Fruit fly (Drosophila melanogaster): ENCODE data around the gene CG3407.

CG3407 gene

dm6 chr2L:3804641-3805273, 8.5 kb downstream of the CG3407 start (continued):
- TF ChIP-seq pfk (GFP tag; optimal IDR thresholded peaks at IDR 0.05) = peak; percentile 59
- peak; percentile 98 for TF ChIP-seq CG16863 (GFP tag; optimal IDR thresholded peaks at IDR 0.05)
- TF ChIP-seq CG1024 (GFP tag; IDR thresholded peaks at IDR 0.05) = peak; percentile 93
- peak; percentile 97 for TF ChIP-seq Camta (GFP tag; optimal IDR thresholded peaks at IDR 0.05)
- TF ChIP-seq dati (GFP tag; IDR thresholded peaks at IDR 0.05) = peak; percentile 96
- peak; percentile 98 for TF ChIP-seq gce (GFP tag; IDR thresholded peaks at IDR 0.05)
- peak; percentile 94 for TF ChIP-seq Vsx1 (GFP tag; optimal IDR thresholded peaks at IDR 0.05)
- TF ChIP-seq CG13296 (GFP tag; optimal IDR thresholded peaks at IDR 0.05) = peak; percentile 99
- peak; percentile 91 for TF ChIP-seq klu (GFP tag; IDR thresholded peaks at IDR 0.05)
- peak; percentile 98 for TF ChIP-seq mirr (GFP tag; optimal IDR thresholded peaks at IDR 0.05)
- TF ChIP-seq CG1233 (GFP tag; optimal IDR thresholded peaks at IDR 0.05) = peak; percentile 98
- peak; percentile 95 for TF ChIP-seq CG3726 (GFP tag; IDR thresholded peaks at IDR 0.05)
- TF ChIP-seq Hmr (GFP tag; optimal IDR thresholded peaks at IDR 0.05) = peak; percentile 97
- peak; percentile 82 for TF ChIP-seq cas (GFP tag; IDR thresholded peaks at IDR 0.05)
- TF ChIP-seq CG17912 (GFP tag; optimal IDR thresholded peaks at IDR 0.05) = peak; percentile 95
- TF ChIP-seq Poxn (GFP tag; IDR thresholded peaks at IDR 0.05) = peak; percentile 78
- TF ChIP-seq Rfx (GFP tag; IDR thresholded peaks at IDR 0.05) = peak; percentile 96
- TF ChIP-seq CG6854 (GFP tag; optimal IDR thresholded peaks at IDR 0.05) = peak; percentile 96
- TF ChIP-seq CG10274 (GFP tag; optimal IDR thresholded peaks at IDR 0.05) = peak; percentile 91
- TF ChIP-seq sim (GFP tag; IDR thresholded peaks at IDR 0.05) = peak; percentile 98
- peak; percentile 96 for TF ChIP-seq peb (GFP tag; IDR thresholded peaks at IDR 0.05)
- TF ChIP-seq trem (tag; optimal IDR thresholded peaks at IDR 0.05) = peak; percentile 96
- no peak for TF ChIP-seq h (optimal IDR thresholded peaks at IDR 0.05)
- TF ChIP-seq CG12155 (GFP tag; optimal IDR thresholded peaks at IDR 0.05) = peak; percentile 95
- TF ChIP-seq sna (GFP tag; IDR thresholded peaks at IDR 0.05; ENCODE audit: partially characterized antibody) = no peak
- peak in 1 of 3 experiments; percentile 98 for TF ChIP-seq Stat92E (GFP tag; optimal IDR thresholded peaks at IDR 0.05)
- TF ChIP-seq CG8089 (GFP tag; optimal IDR thresholded peaks at IDR 0.05) = peak; percentile 95
- TF ChIP-seq ato (GFP tag; IDR thresholded peaks at IDR 0.05; ENCODE audit: partially characterized antibody) = 0 out of 2 replicates have a peak, but pooled peaks have one; percentile 31
- TF ChIP-seq YL-1 (GFP tag; optimal IDR thresholded peaks at IDR 0.05) = peak; percentile 86
- TF ChIP-seq Blimp-1 (GFP tag; optimal IDR thresholded peaks at IDR 0.05) = peak; percentile 98
- peak; percentile 99 for TF ChIP-seq HmgZ (tag; optimal IDR thresholded peaks at IDR 0.05)
- peak; percentile 99 for TF ChIP-seq CG12071 (GFP tag; optimal IDR thresholded peaks at IDR 0.05)
- peak; percentile 89 for TF ChIP-seq aop (GFP tag; IDR thresholded peaks at IDR 0.05)
- peak; percentile 91 for TF ChIP-seq CG3163 (GFP tag; optimal IDR thresholded peaks at IDR 0.05)
- TF ChIP-seq crc (GFP tag; optimal IDR thresholded peaks at IDR 0.05) = peak; percentile 97
- peak; percentile 98 for TF ChIP-seq CG6813 (GFP tag; optimal IDR thresholded peaks at IDR 0.05)
- peak; percentile 96 for TF ChIP-seq odd (GFP tag; optimal IDR thresholded peaks at IDR 0.05)
- peak; percentile 98 for TF ChIP-seq en (GFP tag; optimal IDR thresholded peaks at IDR 0.05)
- peak; percentile 92 for TF ChIP-seq CG4617 (GFP tag; optimal IDR thresholded peaks at IDR 0.05; ENCODE audit: borderline replicate concordance)
- TF ChIP-seq Hr51 (GFP tag; optimal IDR thresholded peaks at IDR 0.05) = peak; percentile 90 to 99
- TF ChIP-seq wor (GFP tag; IDR thresholded peaks at IDR 0.05) = peak; percentile 98
- TF ChIP-seq CG11085 (GFP tag; IDR thresholded peaks at IDR 0.05) = peak; percentile 88
- TF ChIP-seq CG14014 (GFP tag; IDR thresholded peaks at IDR 0.05) = peak; percentile 98
- TF ChIP-seq Hr3 (GFP tag; optimal IDR thresholded peaks at IDR 0.05) = peak; percentile 95
- peak; percentile 88 for TF ChIP-seq CG14965 (GFP tag; optimal IDR thresholded peaks at IDR 0.05; ENCODE audit: borderline replicate concordance)
- peak; percentile 97 for TF ChIP-seq CG10654 (GFP tag; optimal IDR thresholded peaks at IDR 0.05)
- TF ChIP-seq fu2 (GFP tag; optimal IDR thresholded peaks at IDR 0.05) = peak; percentile 94
- peak; percentile 97 to 98 for TF ChIP-seq Pdp1 (GFP tag; optimal IDR thresholded peaks at IDR 0.05)
- peak; percentile 98 for TF ChIP-seq Awh (GFP tag; IDR thresholded peaks at IDR 0.05)
- peak; percentile 98 for TF ChIP-seq ken (GFP tag; IDR thresholded peaks at IDR 0.05)

Measured in whole organism, embryonic.